Fruit fly (Drosophila melanogaster): ENCODE measurements around the gene CG31867.
A peak's percentile ranks its signal among the peaks of the same experiment; 100 is the strongest.

Gene CG31867

dm6 chr2L:11100516-11101061, 44.6 kb downstream of the CG31867 start, which contains the start of gene Ge-1:
Gene Ge-1, minus strand, starts transcription at chr2L:11100888.
- TF ChIP-seq CG17801 (GFP tag; optimal IDR thresholded peaks at IDR 0.05; ENCODE audit: partially characterized antibody): peak; percentile 40

All from ovary, adult (tissue).